Fruit fly (Drosophila melanogaster): Measurements from ENCODE around the gene CG7168.

The CG7168 gene

DNA sequence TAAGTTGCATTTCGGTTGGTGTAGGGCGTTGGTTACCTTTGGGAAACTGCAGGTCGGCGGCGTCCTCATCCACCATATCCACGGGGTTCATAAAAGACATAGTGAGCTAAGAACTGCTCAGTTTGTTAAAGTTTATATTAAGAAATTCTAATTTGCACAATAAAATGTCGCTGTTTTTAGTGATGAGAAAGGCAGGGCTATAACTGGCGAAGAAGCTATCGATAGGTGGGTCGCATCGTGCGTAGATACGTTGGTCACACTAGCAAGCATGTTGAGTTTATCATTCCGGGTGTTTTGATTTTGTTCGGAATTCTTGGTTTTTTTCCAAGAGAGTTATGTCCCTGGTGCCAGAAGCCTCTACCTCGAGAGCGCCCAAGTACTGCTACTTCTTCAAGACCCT is 29.4 kb upstream of the CG7168 start, which contains the start of the genes Ada2a, Polr2D, Tgs1 and moi (continued):
- TF ChIP-seq MTF-1 (GFP tag; optimal IDR thresholded peaks at IDR 0.05; ENCODE audit: borderline replicate concordance) (no peak), ap (GFP tag; IDR thresholded peaks at IDR 0.05) (no peak), pros (GFP tag; optimal IDR thresholded peaks at IDR 0.05) (no peak), CG32772 (GFP tag; IDR thresholded peaks at IDR 0.05) (no peak), Side (GFP tag; optimal IDR thresholded peaks at IDR 0.05) (no peak), Bdp1 (GFP tag; optimal IDR thresholded peaks at IDR 0.05) (no peak), sug (tag; optimal IDR thresholded peaks at IDR 0.05) (no peak), CG30431 (GFP tag; optimal IDR thresholded peaks at IDR 0.05) (no peak), br (optimal IDR thresholded peaks at IDR 0.05) (no peak), Blimp-1 (GFP tag; optimal IDR thresholded peaks at IDR 0.05) (no peak), CG2116 (GFP tag; optimal IDR thresholded peaks at IDR 0.05) (peak; percentile 66), gce (GFP tag; IDR thresholded peaks at IDR 0.05) (no peak), cwo (GFP tag; optimal IDR thresholded peaks at IDR 0.05) (no peak), crp (GFP tag; optimal IDR thresholded peaks at IDR 0.05) (no peak), CG6254 (GFP tag; optimal IDR thresholded peaks at IDR 0.05) (no peak), CG8478 (optimal IDR thresholded peaks at IDR 0.05) (no peak), CG1233 (GFP tag; optimal IDR thresholded peaks at IDR 0.05) (no peak), chm (GFP tag; IDR thresholded peaks at IDR 0.05) (no peak), HLHmδ (GFP tag; optimal IDR thresholded peaks at IDR 0.05) (no peak), mirr (GFP tag; optimal IDR thresholded peaks at IDR 0.05) (no peak), kah (GFP tag; optimal IDR thresholded peaks at IDR 0.05) (no peak), CG4820 (GFP tag; optimal IDR thresholded peaks at IDR 0.05) (no peak), p53 (GFP tag; optimal IDR thresholded peaks at IDR 0.05) (no peak), chinmo (GFP tag; IDR thresholded peaks at IDR 0.05; ENCODE audit: partially characterized antibody) (0 out of 4 replicates have a peak, but pooled peaks have one; percentile 73), E2f1 (GFP tag; IDR thresholded peaks at IDR 0.05) (no peak), H2.0 (GFP tag; IDR thresholded peaks at IDR 0.05) (no peak), ssp (GFP tag; IDR thresholded peaks at IDR 0.05) (no peak), Max (GFP tag; optimal IDR thresholded peaks at IDR 0.05) (no peak), onecut (GFP tag; IDR thresholded peaks at IDR 0.05) (no peak), CG17328 (GFP tag; IDR thresholded peaks at IDR 0.05) (no peak), CTCF (GFP tag; optimal IDR thresholded peaks at IDR 0.05) (no peak), BtbVII (GFP tag; optimal IDR thresholded peaks at IDR 0.05) (no peak), inv (GFP tag; IDR thresholded peaks at IDR 0.05; ENCODE audit: partially characterized antibody) (peak; percentile 66), Atf-2 (GFP tag; optimal IDR thresholded peaks at IDR 0.05) (no peak), CG17912 (GFP tag; optimal IDR thresholded peaks at IDR 0.05) (no peak), grn (GFP tag; optimal IDR thresholded peaks at IDR 0.05) (no peak), CG8281 (tag; optimal IDR thresholded peaks at IDR 0.05) (no peak), CG10959 (GFP tag; IDR thresholded peaks at IDR 0.05) (no peak), Lpt (GFP tag; optimal IDR thresholded peaks at IDR 0.05) (no peak), Antp (GFP tag; optimal IDR thresholded peaks at IDR 0.05) (no peak), CG14710 (tag; optimal IDR thresholded peaks at IDR 0.05) (peak; percentile 15), crol (GFP tag; IDR thresholded peaks at IDR 0.05) (no peak), CG17361 (GFP tag; IDR thresholded peaks at IDR 0.05) (no peak), Dp (GFP tag; optimal IDR thresholded peaks at IDR 0.05) (peak; percentile 67), PHDP (tag; optimal IDR thresholded peaks at IDR 0.05) (no peak), CG4282 (GFP tag; optimal IDR thresholded peaks at IDR 0.05) (no peak), prd (optimal IDR thresholded peaks at IDR 0.05) (no peak), prd (GFP tag; IDR thresholded peaks at IDR 0.05) (no peak), CG18011 (GFP tag; optimal IDR thresholded peaks at IDR 0.05) (no peak), CG13624 (GFP tag; optimal IDR thresholded peaks at IDR 0.05) (peak; percentile 33), tin (GFP tag; optimal IDR thresholded peaks at IDR 0.05) (no peak), CG32532 (GFP tag; IDR thresholded peaks at IDR 0.05) (no peak), usp (GFP tag; optimal IDR thresholded peaks at IDR 0.05) (no peak), CG4707 (GFP tag; optimal IDR thresholded peaks at IDR 0.05) (no peak)

All from whole organism, embryonic.